Worm (Caenorhabditis elegans) whole organism, young adult: ENCODE results near the gene gtf-2E2.

Experiments used
- B0035.1 ChIP-seq: sonication (generic microtip); optimal IDR thresholded peaks from 2 replicates; lab custom pipeline; 2016; ENCODE audit warnings: missing genetic modification characterization, mild to moderate bottlenecking, missing compliant biosample characterization, missing genotype, missing genetic modification reagents
- C06A6.2 ChIP-seq: fragments of 200-800 bp; sonication (Bioruptor generic); conservative IDR thresholded peaks from 2 replicates; pipeline ENCODE4 v1.3.6; 2022; ENCODE audit warnings: missing genetic modification characterization, missing compliant biosample characterization
- D2030.7 ChIP-seq: fragments of 200-800 bp; sonication (Bioruptor generic); IDR thresholded peaks from 2 replicates; pipeline ENCODE4 v1.3.6; 2022; ENCODE audit warnings: missing genetic modification reagents, missing genetic modification characterization, missing compliant biosample characterization
- F33H1.4 ChIP-seq: fragments of 200-800 bp; sonication (Bioruptor generic); IDR thresholded peaks from 2 replicates; pipeline ENCODE4 v1.3.6; 2022; ENCODE audit warnings: missing genetic modification reagents, missing genetic modification characterization, missing compliant biosample characterization
- F49E8.2 ChIP-seq: sonication (generic microtip); optimal IDR thresholded peaks from 3 replicates; lab custom pipeline; 2017; ENCODE audit warnings: missing genetic modification characterization, mild to moderate bottlenecking, missing compliant biosample characterization, antibody characterized with exemption, moderate library complexity; ENCODE audit not compliant: insufficient read depth
- Y79H2A.3 ChIP-seq: fragments of 200-800 bp; sonication (Bioruptor generic); conservative IDR thresholded peaks from 2 replicates; pipeline ENCODE4 v1.3.6; 2022; ENCODE audit warnings: missing genetic modification reagents, missing genetic modification characterization, missing compliant biosample characterization
- aptf-2 ChIP-seq: fragments of 200-800 bp; sonication (Bioruptor generic); conservative IDR thresholded peaks from 2 replicates; pipeline ENCODE4 v1.3.6; 2022; ENCODE audit warnings: missing genetic modification reagents, missing genetic modification characterization, missing compliant biosample characterization
- athp-1 ChIP-seq: sonication (generic microtip); optimal IDR thresholded peaks from 2 replicates; lab custom pipeline; 2017; ENCODE audit warnings: mild to moderate bottlenecking, missing genetic modification characterization, missing compliant biosample characterization
- attf-6 ChIP-seq: fragments of 200-800 bp; sonication (Bioruptor generic); IDR thresholded peaks from 2 replicates; pipeline ENCODE4 v1.3.6; 2022; ENCODE audit warnings: missing genetic modification reagents, missing genetic modification characterization, missing compliant biosample characterization
- bed-1 ChIP-seq: fragments of 200-800 bp; sonication (Bioruptor generic); IDR thresholded peaks from 2 replicates; pipeline ENCODE4 v1.3.6; 2022; ENCODE audit warnings: missing genetic modification reagents, missing genetic modification characterization, missing compliant biosample characterization
- ceh-100 ChIP-seq: fragments of 200-800 bp; sonication (Bioruptor generic); IDR thresholded peaks from 2 replicates; pipeline ENCODE4 v1.3.6; 2022; ENCODE audit warnings: missing genetic modification reagents, missing genetic modification characterization, missing compliant biosample characterization
- dpl-1 ChIP-seq: fragments of 150-350 bp; optimal IDR thresholded peaks from 2 replicates; lab custom pipeline; 2014; ENCODE audit warnings: missing biosample characterization, missing genetic modification reagents, missing genetic modification characterization
- efl-1 ChIP-seq: fragments of 150-350 bp; optimal IDR thresholded peaks from 2 replicates; lab custom pipeline; 2014; ENCODE audit warnings: missing biosample characterization, missing genetic modification reagents, missing genetic modification characterization
- hmg-1.2 ChIP-seq: fragments of 200-800 bp; sonication (Bioruptor generic); IDR thresholded peaks from 2 replicates; pipeline ENCODE4 v1.3.6; 2022; ENCODE audit warnings: missing genetic modification reagents, missing genetic modification characterization, missing compliant biosample characterization
- let-526 ChIP-seq: fragments of 200-800 bp; sonication (Bioruptor generic); IDR thresholded peaks from 2 replicates; pipeline ENCODE4 v1.3.6; 2022; ENCODE audit warnings: missing genetic modification reagents, missing genetic modification characterization, missing compliant biosample characterization
- let-607 ChIP-seq, 2 experiments: fragments of 200-800 bp in 1 of 2; sonication (Bioruptor generic) in 1 of 2; sonication (generic microtip) in 1 of 2; optimal IDR thresholded peaks; 2 replicates each; lab custom pipeline; 2016 to 2018; ENCODE audit warnings: mild to moderate bottlenecking in 2 of 2, missing compliant biosample characterization in 2 of 2, missing genetic modification characterization in 2 of 2, moderate library complexity in 2 of 2, missing genotype in 1 of 2
- lin-26 ChIP-seq: fragments of 200-800 bp; sonication (Bioruptor generic); IDR thresholded peaks from 2 replicates; pipeline ENCODE4 v1.3.6; 2022; ENCODE audit warnings: missing genetic modification reagents, missing genetic modification characterization, missing compliant biosample characterization
- madf-6 ChIP-seq: fragments of 200-800 bp; sonication (Bioruptor generic); IDR thresholded peaks from 2 replicates; pipeline ENCODE4 v1.3.6; 2022; ENCODE audit warnings: missing genetic modification reagents, missing genetic modification characterization, missing compliant biosample characterization
- mel-28 ChIP-seq: sonication (generic microtip); optimal IDR thresholded peaks from 2 replicates; lab custom pipeline; 2016; ENCODE audit warnings: borderline replicate concordance, mild to moderate bottlenecking, missing genetic modification characterization, missing compliant biosample characterization
- nfya-2 ChIP-seq: fragments of 200-800 bp; sonication (Bioruptor generic); IDR thresholded peaks from 2 replicates; pipeline ENCODE4 v1.3.6; 2022; ENCODE audit warnings: missing genetic modification reagents, missing genetic modification characterization, missing compliant biosample characterization
- nhr-27 ChIP-seq: fragments of 200-800 bp; sonication (Bioruptor generic); optimal IDR thresholded peaks from 2 replicates; lab custom pipeline; 2018; ENCODE audit warnings: mild to moderate bottlenecking, missing genetic modification characterization, moderate library complexity, missing compliant biosample characterization
- snpc-1.1 ChIP-seq: sonication (generic microtip); optimal IDR thresholded peaks from 2 replicates; lab custom pipeline; 2017; ENCODE audit warnings: missing genetic modification characterization, mild to moderate bottlenecking, missing compliant biosample characterization, antibody characterized with exemption, moderate library complexity, missing genotype, missing genetic modification reagents; ENCODE audit not compliant: insufficient read depth
- snpc-1.3 ChIP-seq: sonication (generic microtip); optimal IDR thresholded peaks from 2 replicates; lab custom pipeline; 2017; ENCODE audit warnings: missing genetic modification characterization, mild to moderate bottlenecking, missing compliant biosample characterization, antibody characterized with exemption, moderate library complexity, missing genotype, missing genetic modification reagents; ENCODE audit not compliant: insufficient read depth
- somi-1 ChIP-seq: fragments of 200-800 bp; sonication (Bioruptor generic); optimal IDR thresholded peaks from 2 replicates; lab custom pipeline; 2018; ENCODE audit warnings: mild to moderate bottlenecking, missing genetic modification characterization, missing compliant biosample characterization
- xnd-1 ChIP-seq: sonication (generic microtip); optimal IDR thresholded peaks from 2 replicates; lab custom pipeline; 2016; ENCODE audit warnings: missing genotype, missing genetic modification reagents, missing genetic modification characterization, missing compliant biosample characterization
- ztf-26 ChIP-seq: sonication (generic microtip); optimal IDR thresholded peaks from 2 replicates; lab custom pipeline; 2017; ENCODE audit warnings: missing genetic modification characterization, missing compliant biosample characterization

The gtf-2E2 gene

DNA sequence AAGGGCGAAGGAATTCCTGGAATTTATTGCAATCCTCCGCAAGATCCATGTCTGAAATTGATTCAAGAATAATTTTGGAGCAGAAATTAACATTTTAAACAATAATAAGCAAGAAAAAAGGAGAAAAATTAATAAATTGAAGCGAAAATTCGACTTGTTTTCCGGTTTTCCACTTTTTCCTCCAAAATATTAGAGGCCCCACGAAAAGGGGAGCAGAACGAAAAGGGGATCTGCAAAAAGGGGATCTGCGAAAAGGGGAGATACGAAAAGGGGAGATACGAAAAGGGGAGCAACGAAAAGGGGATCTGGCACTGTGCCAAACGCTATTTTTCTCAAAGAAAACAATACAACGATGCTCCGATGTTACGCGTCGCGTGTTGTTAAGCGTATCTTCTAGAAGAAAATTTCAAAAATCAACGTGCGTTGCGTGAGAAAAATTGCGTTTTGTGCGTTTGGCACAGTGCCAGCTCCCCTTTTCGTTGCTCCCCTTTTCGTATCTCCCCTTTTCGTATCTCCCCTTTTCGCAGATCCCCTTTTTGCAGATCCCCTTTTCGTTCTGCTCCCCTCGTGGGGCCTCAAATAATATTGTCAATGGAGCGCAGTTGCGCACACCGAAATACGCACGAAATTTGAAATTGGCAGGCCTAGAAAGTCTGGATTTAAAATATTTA is 7.7 kb downstream of the gtf-2E2 start, which contains the start of gene Y62F5A.12 (continued):
- peak; percentile 53 for TF ChIP-seq xnd-1 (tag; lab: Kevin White, UChicago)
- TF ChIP-seq let-607 (tag; optimal IDR thresholded peaks at IDR 0.05; lab: Kevin White, UChicago), result peak in 1 of 2 experiments; percentile 58
- TF ChIP-seq dpl-1 (GFP tag; lab: Kevin White, UChicago), result peak; percentile 60
- TF ChIP-seq somi-1, result peak; percentile 47
- peak; percentile 99 for TF ChIP-seq let-526 (GFP tag; lab: Robert Waterston, UW)
- peak; percentile 89 for TF ChIP-seq Y79H2A.3
- TF ChIP-seq C06A6.2 (GFP tag; lab: Robert Waterston, UW), result peak; percentile 82

DNA sequence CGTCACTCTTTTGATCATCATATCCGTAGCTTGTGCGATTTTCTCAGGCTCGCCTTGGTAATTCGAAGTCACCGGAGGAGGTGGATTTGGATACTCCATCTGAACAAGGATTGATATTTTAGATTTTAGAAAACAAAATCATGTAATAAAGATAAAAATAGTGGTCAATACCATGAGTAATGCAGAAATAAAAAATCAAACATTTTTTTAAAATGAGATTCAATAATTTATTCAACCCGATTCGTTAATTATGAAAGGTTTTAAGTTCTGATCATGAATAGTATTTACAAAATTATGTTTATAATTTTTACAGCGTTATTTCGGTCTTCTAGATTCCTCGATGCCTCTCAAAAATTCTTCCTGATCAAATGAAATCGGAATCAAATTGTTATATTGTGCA is 8.6 kb downstream of the gtf-2E2 start, which contains the start of gene mdt-8:
mdt-8 (minus strand) TSS at position 101 of the 400 bp plus-strand sequence.
- TF ChIP-seq madf-6 (GFP tag; lab: Robert Waterston, UW), result peak; percentile 39; the same call in 1 of the 2 replicates
- 0 out of 2 replicates have a peak, but pooled peaks have one; percentile 13 for TF ChIP-seq ceh-100 (GFP tag; lab: Robert Waterston, UW)
- no peak for TF ChIP-seq snpc-1.3 (tag; lab: Kevin White, UChicago)
- TF ChIP-seq, all 124 proteins: peak for 2

DNA sequence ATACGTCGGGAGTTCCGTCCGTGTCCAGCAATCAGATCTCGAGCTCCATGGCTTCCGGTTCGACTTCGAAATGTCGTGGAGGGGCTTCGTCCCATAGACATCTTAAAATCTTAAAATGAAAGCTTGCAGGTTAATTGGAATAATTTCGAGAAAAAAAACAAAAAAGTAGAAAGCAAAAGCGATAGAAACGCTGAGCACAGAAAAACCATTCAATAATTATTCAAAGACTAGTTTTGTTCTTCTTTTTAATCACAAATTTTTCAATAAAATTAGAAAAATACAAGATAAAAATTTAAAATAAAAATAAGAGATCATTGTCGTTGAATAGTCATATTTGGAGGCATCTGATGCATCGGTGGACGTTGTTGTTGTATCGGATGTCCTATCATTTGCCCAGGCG is 15.3 kb downstream of the gtf-2E2 start, which contains the start of gene age-1:
age-1 (minus strand) TSS at position 101 of the 400 bp plus-strand sequence.
- TF ChIP-seq aptf-2, result no peak
- TF ChIP-seq F49E8.2 (tag; lab: Kevin White, UChicago), result no peak
- no peak for TF ChIP-seq let-607 (tag; optimal IDR thresholded peaks at IDR 0.05; lab: Kevin White, UChicago)
- TF ChIP-seq Y79H2A.3, result no peak
- no peak for TF ChIP-seq xnd-1 (tag; lab: Kevin White, UChicago)
- no peak for TF ChIP-seq somi-1

DNA sequence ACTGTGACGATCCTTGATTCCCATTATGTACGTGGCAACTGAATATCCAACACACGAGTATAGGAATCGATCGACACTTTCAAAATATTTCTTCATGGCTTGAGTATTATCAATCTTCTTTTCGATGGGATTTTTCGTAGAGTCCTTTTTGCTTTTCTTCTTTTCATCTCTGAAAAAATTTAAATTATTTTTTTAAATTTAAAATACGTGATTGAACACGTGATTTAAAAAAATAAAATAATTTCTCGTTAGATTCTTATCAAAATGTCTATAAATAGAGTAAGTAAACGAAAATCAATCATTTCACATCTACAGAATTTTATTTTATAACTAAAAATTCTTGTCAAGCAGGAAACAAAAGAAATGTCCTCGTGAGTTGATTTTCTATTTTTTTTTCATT is 21.0 kb downstream of the gtf-2E2 start, which contains the start of gene Y62F5A.10:
Y62F5A.10 (plus strand) TSS at position 301 of the 400 bp plus-strand sequence.
- no peak for TF ChIP-seq nfya-2 (GFP tag; lab: Robert Waterston, UW)
- TF ChIP-seq F49E8.2 (tag; lab: Kevin White, UChicago), result no peak
- TF ChIP-seq nhr-27 (tag; lab: Kevin White, UChicago), result no peak

DNA sequence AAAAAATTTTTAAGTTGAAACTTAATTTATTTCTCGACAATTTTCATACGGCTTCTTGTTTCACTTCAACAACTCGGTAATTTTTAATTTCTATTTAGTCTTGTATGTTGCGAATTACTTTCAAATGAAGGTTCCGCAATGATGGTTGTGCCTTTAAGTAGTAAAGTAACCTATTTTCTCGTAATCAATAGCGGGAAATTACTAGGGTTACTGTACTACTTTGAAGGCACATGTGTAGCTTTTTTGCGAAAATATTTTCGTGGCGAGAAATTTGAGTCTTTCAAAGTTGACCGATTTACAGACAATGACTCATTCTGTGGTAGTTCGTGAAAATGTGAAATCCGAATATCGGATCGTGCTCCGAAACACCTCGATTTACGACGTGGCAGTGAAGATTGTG is 24.1 kb downstream of the gtf-2E2 start, which contains the start of gene B0334.10:
B0334.10 (plus strand) TSS at position 301 of the 400 bp plus-strand sequence.
- TF ChIP-seq F33H1.4 (GFP tag; lab: Robert Waterston, UW), result no peak
- no peak for TF ChIP-seq hmg-1.2 (GFP tag; lab: Robert Waterston, UW)
- TF ChIP-seq athp-1 (tag; lab: Kevin White, UChicago), result no peak
- TF ChIP-seq bed-1 (GFP tag; lab: Robert Waterston, UW), result no peak
- TF ChIP-seq somi-1, result no peak
- no peak for TF ChIP-seq snpc-1.1 (tag; lab: Kevin White, UChicago)
- TF ChIP-seq F49E8.2 (tag; lab: Kevin White, UChicago), result no peak
- no peak for TF ChIP-seq lin-26 (GFP tag; lab: Robert Waterston, UW)
- TF ChIP-seq attf-6 (GFP tag; lab: Robert Waterston, UW), result no peak
- TF ChIP-seq ztf-26 (tag; lab: Kevin White, UChicago), result no peak
- TF ChIP-seq mel-28 (tag; lab: Kevin White, UChicago), result no peak
- no peak for TF ChIP-seq D2030.7 (GFP tag; lab: Robert Waterston, UW)
- TF ChIP-seq efl-1 (GFP tag; lab: Kevin White, UChicago), result no peak

DNA sequence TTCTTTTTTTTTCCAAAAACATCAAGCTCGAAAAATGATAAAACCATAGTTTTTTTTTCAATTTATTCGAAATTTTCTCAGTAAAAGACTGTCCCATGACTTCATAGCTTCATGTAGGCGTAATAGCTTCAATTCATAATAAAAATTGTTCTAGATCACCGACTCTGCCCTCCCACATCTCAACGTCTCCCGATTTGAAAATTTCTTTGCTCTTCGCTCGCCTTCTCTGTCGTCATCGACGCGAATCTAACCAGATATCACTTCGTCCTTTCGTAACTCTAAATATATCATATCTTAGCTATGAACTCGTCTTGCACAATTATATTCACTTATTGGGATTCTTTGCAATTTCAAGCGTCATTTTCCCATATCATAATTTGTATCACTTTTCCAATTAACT is 27.5 kb downstream of the gtf-2E2 start, which contains the start of gene srh-44:
srh-44 (plus strand) TSS at position 301 of the 400 bp plus-strand sequence.
- no peak for TF ChIP-seq B0035.1
